Worm (Caenorhabditis elegans) whole organism, early embryonic: Measurements from ENCODE around the gene H25P19.1.

Experiments used
- B0310.2 ChIP-seq: sonication (generic microtip); optimal IDR thresholded peaks from 2 replicates; lab custom pipeline; 2016; ENCODE audit warnings: mild to moderate bottlenecking, missing genetic modification characterization, missing compliant biosample characterization
- F13C5.2 ChIP-seq: sonication (generic microtip); optimal IDR thresholded peaks from 2 replicates; lab custom pipeline; 2017; ENCODE audit warnings: mild to moderate bottlenecking, missing genetic modification characterization, inconsistent platforms, missing compliant biosample characterization
- aly-1 ChIP-seq: sonication (generic microtip); optimal IDR thresholded peaks from 2 replicates; lab custom pipeline; 2016; ENCODE audit warnings: missing genetic modification characterization, missing compliant biosample characterization
- ama-1 ChIP-seq: fragments of 150-350 bp; optimal IDR thresholded peaks from 2 replicates; lab custom pipeline; 2014
- ceh-13 ChIP-seq: fragments of 200-800 bp; sonication (Bioruptor generic); optimal IDR thresholded peaks from 2 replicates; lab custom pipeline; 2018; ENCODE audit warnings: mild to moderate bottlenecking, missing genetic modification characterization, missing compliant biosample characterization
- ceh-36 ChIP-seq: sonication (generic microtip); optimal IDR thresholded peaks from 2 replicates; lab custom pipeline; 2016; ENCODE audit warnings: missing genetic modification characterization, inconsistent platforms, missing compliant biosample characterization
- ets-7 ChIP-seq: sonication (generic microtip); optimal IDR thresholded peaks from 2 replicates; lab custom pipeline; 2016; ENCODE audit warnings: missing genotype, missing genetic modification characterization, missing compliant biosample characterization
- flt-1 ChIP-seq: fragments of 200-800 bp; sonication (Bioruptor generic); IDR thresholded peaks from 2 replicates; pipeline ENCODE4 v1.3.6; 2022; ENCODE audit warnings: missing genetic modification characterization, missing compliant biosample characterization
- hmbx-1 ChIP-seq: sonication (generic microtip); optimal IDR thresholded peaks from 2 replicates; lab custom pipeline; 2016; ENCODE audit warnings: mild to moderate bottlenecking, missing genetic modification characterization, missing compliant biosample characterization
- hmg-4 ChIP-seq: fragments of 200-800 bp; sonication (Bioruptor generic); optimal IDR thresholded peaks from 2 replicates; lab custom pipeline; 2018; ENCODE audit warnings: mild to moderate bottlenecking, missing genetic modification characterization, missing compliant biosample characterization
- hnd-1 ChIP-seq: sonication (generic microtip); optimal IDR thresholded peaks from 2 replicates; lab custom pipeline; 2016; ENCODE audit warnings: missing genetic modification characterization, missing compliant biosample characterization
- pes-1 ChIP-seq: fragments of 200-800 bp; sonication (Bioruptor generic); IDR thresholded peaks from 2 replicates; pipeline ENCODE4 v1.3.6; 2022; ENCODE audit warnings: missing genetic modification reagents, missing genetic modification characterization, missing compliant biosample characterization
- scrt-1 ChIP-seq: fragments of 200-800 bp; sonication (Bioruptor generic); IDR thresholded peaks from 2 replicates; pipeline ENCODE4 v1.3.6; 2022; ENCODE audit warnings: missing genetic modification characterization, missing compliant biosample characterization
- sea-1 ChIP-seq: fragments of 200-800 bp; sonication (Bioruptor generic); conservative IDR thresholded peaks from 2 replicates; pipeline ENCODE4 v1.3.6; 2022; ENCODE audit warnings: missing genetic modification characterization, missing compliant biosample characterization
- tbx-11 ChIP-seq: fragments of 200-800 bp; sonication (Bioruptor generic); IDR thresholded peaks from 2 replicates; pipeline ENCODE4 v1.3.6; 2022; ENCODE audit warnings: missing genetic modification characterization, missing compliant biosample characterization
- tbx-37 ChIP-seq: fragments of 200-800 bp; sonication (Bioruptor generic); conservative IDR thresholded peaks from 2 replicates; pipeline ENCODE4 v1.3.6; 2022; ENCODE audit warnings: missing genetic modification reagents, missing genetic modification characterization, missing compliant biosample characterization
- tra-4 ChIP-seq: sonication (generic microtip); optimal IDR thresholded peaks from 2 replicates; lab custom pipeline; 2017; ENCODE audit warnings: missing genetic modification characterization, missing compliant biosample characterization

Gene H25P19.1

ce11 chrV:706918-707317 is 19.4 kb downstream of the H25P19.1 start, which contains the start of gene srbc-38:
srbc-38 (plus strand) TSS chrV:707218.
- TF ChIP-seq hmg-4 (GFP tag; lab: Kevin White, UChicago) = no peak
- TF ChIP-seq aly-1 (tag; lab: Kevin White, UChicago) = no peak
- no peak for TF ChIP-seq ets-7 (tag; lab: Kevin White, UChicago)
- TF ChIP-seq pes-1 (GFP tag; lab: Robert Waterston, UW) = no peak

ce11 chrV:708808-709207 is 21.3 kb downstream of the H25P19.1 start, which contains the start of gene srbc-39:
srbc-39 (plus strand) TSS chrV:709108.
- no peak for TF ChIP-seq ama-1 (lab: Kevin White, UChicago)
- no peak for TF ChIP-seq tbx-37 (GFP tag; lab: Robert Waterston, UW)
- TF ChIP-seq F13C5.2 (tag; lab: Kevin White, UChicago) = no peak
- TF ChIP-seq aly-1 (tag; lab: Kevin White, UChicago) = no peak
- TF ChIP-seq ets-7 (tag; lab: Kevin White, UChicago) = no peak
- no peak for TF ChIP-seq hmbx-1 (tag; lab: Kevin White, UChicago)
- no peak for TF ChIP-seq scrt-1 (GFP tag; lab: Robert Waterston, UW)
- TF ChIP-seq hmg-4 (GFP tag; lab: Kevin White, UChicago) = no peak
- TF ChIP-seq pes-1 (GFP tag; lab: Robert Waterston, UW) = no peak
- no peak for TF ChIP-seq hnd-1 (tag; lab: Kevin White, UChicago)
- no peak for TF ChIP-seq ceh-36 (tag; lab: Kevin White, UChicago)

- TF ChIP-seq tra-4 (no peak), B0310.2 (no peak), ceh-13 (GFP tag; lab: Kevin White, UChicago) (no peak), aly-1 (tag; lab: Kevin White, UChicago) (no peak), hnd-1 (tag; lab: Kevin White, UChicago) (no peak), flt-1 (GFP tag; lab: Robert Waterston, UW) (no peak), scrt-1 (GFP tag; lab: Robert Waterston, UW) (no peak), ama-1 (lab: Kevin White, UChicago) (no peak), F13C5.2 (tag; lab: Kevin White, UChicago) (no peak), tbx-37 (GFP tag; lab: Robert Waterston, UW) (no peak), hmbx-1 (tag; lab: Kevin White, UChicago) (no peak), pes-1 (GFP tag; lab: Robert Waterston, UW) (no peak), hmg-4 (GFP tag; lab: Kevin White, UChicago) (no peak), tbx-11 (GFP tag; lab: Robert Waterston, UW) (no peak)
Observed at ce11 chrV:712882-713281, 25.4 kb downstream of the H25P19.1 start, which contains the start of gene cyp-33C11. cyp-33C11 (minus strand) TSS chrV:712982.

ce11 chrV:719731-720130 is 32.2 kb downstream of the H25P19.1 start, which contains the start of gene srbc-40:
srbc-40 (minus strand) TSS chrV:719831.
- TF ChIP-seq ets-7 (tag; lab: Kevin White, UChicago) (no peak), ceh-36 (tag; lab: Kevin White, UChicago) (no peak), hmg-4 (GFP tag; lab: Kevin White, UChicago) (no peak), aly-1 (tag; lab: Kevin White, UChicago) (no peak), hmbx-1 (tag; lab: Kevin White, UChicago) (no peak), pes-1 (GFP tag; lab: Robert Waterston, UW) (no peak), flt-1 (GFP tag; lab: Robert Waterston, UW) (no peak), B0310.2 (no peak), scrt-1 (GFP tag; lab: Robert Waterston, UW) (no peak), ceh-13 (GFP tag; lab: Kevin White, UChicago) (no peak), ama-1 (lab: Kevin White, UChicago) (no peak), tbx-11 (GFP tag; lab: Robert Waterston, UW) (no peak), hnd-1 (tag; lab: Kevin White, UChicago) (no peak), tbx-37 (GFP tag; lab: Robert Waterston, UW) (no peak), sea-1 (GFP tag; lab: Robert Waterston, UW) (no peak)

- TF ChIP-seq flt-1 (GFP tag; lab: Robert Waterston, UW) = no peak
- no peak for TF ChIP-seq scrt-1 (GFP tag; lab: Robert Waterston, UW)
- no peak for TF ChIP-seq F13C5.2 (tag; lab: Kevin White, UChicago)
- TF ChIP-seq ceh-36 (tag; lab: Kevin White, UChicago) = no peak
- TF ChIP-seq ama-1 (lab: Kevin White, UChicago) = no peak
- TF ChIP-seq hmg-4 (GFP tag; lab: Kevin White, UChicago) = no peak
- no peak for TF ChIP-seq aly-1 (tag; lab: Kevin White, UChicago)
- no peak for TF ChIP-seq hmbx-1 (tag; lab: Kevin White, UChicago)
- no peak for TF ChIP-seq tbx-37 (GFP tag; lab: Robert Waterston, UW)
- no peak for TF ChIP-seq ets-7 (tag; lab: Kevin White, UChicago)
- no peak for TF ChIP-seq pes-1 (GFP tag; lab: Robert Waterston, UW)
- no peak for TF ChIP-seq hnd-1 (tag; lab: Kevin White, UChicago)
- TF ChIP-seq tbx-11 (GFP tag; lab: Robert Waterston, UW) = no peak
- TF ChIP-seq tra-4 = no peak
- no peak for TF ChIP-seq ceh-13 (GFP tag; lab: Kevin White, UChicago)
Observed at ce11 chrV:722889-723288, 35.4 kb downstream of the H25P19.1 start.

ce11 chrV:723895-724352 is 36.4 kb downstream of the H25P19.1 start, which contains the start of gene fbxb-72:
fbxb-72 (minus strand) TSS chrV:723952.
- no peak for TF ChIP-seq pes-1 (GFP tag; lab: Robert Waterston, UW)
- no peak for TF ChIP-seq tbx-37 (GFP tag; lab: Robert Waterston, UW)
- no peak for TF ChIP-seq tbx-11 (GFP tag; lab: Robert Waterston, UW)
- TF ChIP-seq ceh-36 (tag; lab: Kevin White, UChicago) = no peak
- TF ChIP-seq ama-1 (lab: Kevin White, UChicago) = no peak
- no peak for TF ChIP-seq sea-1 (GFP tag; lab: Robert Waterston, UW)
- TF ChIP-seq hmg-4 (GFP tag; lab: Kevin White, UChicago) = no peak
- TF ChIP-seq scrt-1 (GFP tag; lab: Robert Waterston, UW) = no peak
- no peak for TF ChIP-seq F13C5.2 (tag; lab: Kevin White, UChicago)
- TF ChIP-seq ceh-13 (GFP tag; lab: Kevin White, UChicago) = no peak
